Fruit fly (Drosophila melanogaster) whole organism, pupa: ENCODE results near the gene Afti.

Experiments
- CG10348 ChIP-seq: fragments of 200-800 bp; sonication (Bioruptor generic); IDR thresholded peaks from 2 replicates; pipeline ENCODE4 v1.3.6; 2022; ENCODE audit warnings: missing biosample characterization, missing genetic modification characterization
- CG13204 ChIP-seq: fragments of 200-800 bp; sonication (Bioruptor generic); optimal IDR thresholded peaks from 2 replicates; lab custom pipeline; 2018; ENCODE audit warnings: missing biosample characterization, mild to moderate bottlenecking, missing genetic modification characterization, moderate library complexity
- CG17806 ChIP-seq: fragments of 200-800 bp; sonication (Bioruptor generic); optimal IDR thresholded peaks from 2 replicates; lab custom pipeline; 2018; ENCODE audit warnings: missing biosample characterization, mild to moderate bottlenecking, missing genetic modification characterization, moderate library complexity
- CG32121 ChIP-seq: fragments of 200-800 bp; sonication (Bioruptor generic); IDR thresholded peaks from 2 replicates; pipeline ENCODE4 v1.3.6; 2022; ENCODE audit warnings: missing biosample characterization, missing genetic modification characterization
- CG8159 ChIP-seq: fragments of 200-800 bp; sonication (Bioruptor generic); optimal IDR thresholded peaks from 3 replicates; lab custom pipeline; 2018; ENCODE audit warnings: missing biosample characterization, mild to moderate bottlenecking, missing genetic modification characterization, moderate library complexity
- CG8301 ChIP-seq: fragments of 200-800 bp; sonication (Bioruptor generic); optimal IDR thresholded peaks from 2 replicates; lab custom pipeline; 2018; ENCODE audit warnings: missing biosample characterization, mild to moderate bottlenecking, missing genetic modification characterization
- CG9948 ChIP-seq: fragments of 200-800 bp; sonication (Bioruptor generic); optimal IDR thresholded peaks from 2 replicates; lab custom pipeline; 2018; ENCODE audit warnings: missing biosample characterization, mild to moderate bottlenecking, missing genetic modification characterization, moderate library complexity
- EcR ChIP-seq: fragments of 200-800 bp; sonication (Bioruptor generic); optimal IDR thresholded peaks from 3 replicates; lab custom pipeline; 2019; ENCODE audit warnings: missing biosample characterization, missing genetic modification characterization, mild to moderate bottlenecking, moderate library complexity, missing genetic modification reagents
- Snoo ChIP-seq: fragments of 200-800 bp; sonication (Bioruptor generic); optimal IDR thresholded peaks from 3 replicates; lab custom pipeline; 2017; ENCODE audit warnings: missing biosample characterization, mild to moderate bottlenecking, missing genetic modification characterization, inconsistent platforms
- rn ChIP-seq: fragments of 200-800 bp; sonication (Bioruptor generic); IDR thresholded peaks from 2 replicates; pipeline ENCODE4 v1.3.6; 2022; ENCODE audit warnings: missing biosample characterization, missing genetic modification characterization

dm6 chr3R:14289958-14290835, 36.3 kb downstream of the Afti start:
- TF ChIP-seq EcR (GFP tag; lab: Kevin White, UChicago) (peak; percentile 58), CG8301 (peak; percentile 50), CG9948 (peak; percentile 42), CG32121 (GFP tag; lab: Robert Waterston, UW) (peak; percentile 52), CG8159 (tag; lab: Kevin White, UChicago) (peak; percentile 56), CG17806 (peak; percentile 4), rn (GFP tag; lab: Robert Waterston, UW) (no peak), Snoo (tag; lab: Kevin White, UChicago) (peak; percentile 3), CG10348 (no peak), CG13204 (no peak)
